Fruit fly (Drosophila melanogaster) whole organism: ENCODE results near the gene Muc68Ca.

ENCODE experiments used
- CG8478 ChIP-seq: fragments of >200 bp; optimal IDR thresholded peaks from 2 replicates; lab custom pipeline; 2018; ENCODE audit warnings: inconsistent platforms
- Dll ChIP-seq: fragments of >200 bp; optimal IDR thresholded peaks from 2 replicates; lab custom pipeline; 2017
- EcR ChIP-seq, 2 experiments: fragments of >200 bp; optimal IDR thresholded peaks; 2 replicates each; lab custom pipeline; 2017; ENCODE audit warnings: missing biosample characterization in 2 of 2, missing genetic modification characterization in 2 of 2, missing genetic modification reagents in 2 of 2
- pan ChIP-seq: fragments of >200 bp; optimal IDR thresholded peaks from 2 replicates; lab custom pipeline; 2017
- psq ChIP-seq: fragments of >200 bp; optimal IDR thresholded peaks from 2 replicates; lab custom pipeline; 2017
- usp ChIP-seq: fragments of >200 bp; optimal IDR thresholded peaks from 2 replicates; lab custom pipeline; 2017; ENCODE audit warnings: missing biosample characterization, missing genetic modification characterization, mixed read lengths

- TF ChIP-seq psq (lab: Kevin White, UChicago), result no peak
- TF ChIP-seq Dll (lab: Kevin White, UChicago), result no peak
- TF ChIP-seq usp (GFP tag; lab: Kevin White, UChicago), result no peak
- no peak for TF ChIP-seq CG8478 (lab: Kevin White, UChicago)
- TF ChIP-seq pan (lab: Kevin White, UChicago), result no peak
- TF ChIP-seq EcR (GFP tag; optimal IDR thresholded peaks at IDR 0.05; lab: Kevin White, UChicago), result no peak
Measured at dm6 chr3L:11599965-11600420, 19.9 kb downstream of the Muc68Ca start, which contains the start of the genes CG14137 and CG46394.
